Worm (Caenorhabditis elegans) whole organism, young adult: Measurements from ENCODE around the gene trh-1.
A peak's percentile ranks its signal among the peaks of the same experiment; 100 is the strongest.

Experiments used
- B0261.1 ChIP-seq: sonication (generic microtip); optimal IDR thresholded peaks from 2 replicates; lab custom pipeline; 2016; ENCODE audit warnings: mild to moderate bottlenecking, missing genetic modification characterization, moderate library complexity, missing compliant biosample characterization
- B0336.3 ChIP-seq: fragments of 200-800 bp; sonication (Bioruptor generic); IDR thresholded peaks from 2 replicates; pipeline ENCODE4 v1.3.6; 2022; ENCODE audit warnings: missing genetic modification characterization, missing compliant biosample characterization
- C06A6.2 ChIP-seq: fragments of 200-800 bp; sonication (Bioruptor generic); conservative IDR thresholded peaks from 2 replicates; pipeline ENCODE4 v1.3.6; 2022; ENCODE audit warnings: missing genetic modification characterization, missing compliant biosample characterization
- F33H1.4 ChIP-seq: fragments of 200-800 bp; sonication (Bioruptor generic); IDR thresholded peaks from 2 replicates; pipeline ENCODE4 v1.3.6; 2022; ENCODE audit warnings: missing genetic modification reagents, missing genetic modification characterization, missing compliant biosample characterization
- F49E8.2 ChIP-seq: sonication (generic microtip); optimal IDR thresholded peaks from 3 replicates; lab custom pipeline; 2017; ENCODE audit warnings: missing genetic modification characterization, mild to moderate bottlenecking, missing compliant biosample characterization, antibody characterized with exemption, moderate library complexity; ENCODE audit not compliant: insufficient read depth
- F55B11.4 ChIP-seq: sonication (generic microtip); optimal IDR thresholded peaks from 2 replicates; lab custom pipeline; 2016; ENCODE audit warnings: missing compliant biosample characterization, missing genetic modification characterization, borderline replicate concordance; ENCODE audit not compliant: insufficient read depth
- T07F8.4 ChIP-seq: sonication (generic microtip); optimal IDR thresholded peaks from 2 replicates; lab custom pipeline; 2016; ENCODE audit warnings: mild to moderate bottlenecking, missing genetic modification characterization, moderate library complexity, missing compliant biosample characterization
- Y53F4B.3 ChIP-seq: fragments of 200-800 bp; sonication (Bioruptor generic); IDR thresholded peaks from 2 replicates; pipeline ENCODE4 v1.3.6; 2022; ENCODE audit warnings: missing genetic modification reagents, missing genetic modification characterization, missing compliant biosample characterization
- Y67H2A.10 ChIP-seq: fragments of 200-800 bp; sonication (Bioruptor generic); conservative IDR thresholded peaks from 2 replicates; pipeline ENCODE4 v1.3.6; 2022; ENCODE audit warnings: missing genetic modification reagents, missing genetic modification characterization, missing compliant biosample characterization
- Y79H2A.3 ChIP-seq: fragments of 200-800 bp; sonication (Bioruptor generic); conservative IDR thresholded peaks from 2 replicates; pipeline ENCODE4 v1.3.6; 2022; ENCODE audit warnings: missing genetic modification reagents, missing genetic modification characterization, missing compliant biosample characterization
- akir-1 ChIP-seq: fragments of 200-800 bp; sonication (Bioruptor generic); optimal IDR thresholded peaks from 2 replicates; lab custom pipeline; 2018; ENCODE audit warnings: mild to moderate bottlenecking, missing genetic modification characterization, moderate library complexity, missing compliant biosample characterization
- athp-1 ChIP-seq: sonication (generic microtip); optimal IDR thresholded peaks from 2 replicates; lab custom pipeline; 2017; ENCODE audit warnings: mild to moderate bottlenecking, missing genetic modification characterization, missing compliant biosample characterization
- bed-2 ChIP-seq: fragments of 200-800 bp; sonication (Bioruptor generic); IDR thresholded peaks from 2 replicates; pipeline ENCODE4 v1.3.6; 2022; ENCODE audit warnings: missing genetic modification reagents, missing genetic modification characterization, missing compliant biosample characterization
- cebp-1 ChIP-seq, 2 experiments: fragments of 200-800 bp in 1 of 2; sonication (Bioruptor generic) in 1 of 2; sonication (generic microtip) in 1 of 2; IDR thresholded peaks in 1 of 2; optimal IDR thresholded peaks in 1 of 2; 2 replicates each; pipeline versions ENCODE4 v1.3.6 to Lab custom; 2017 to 2022; ENCODE audit warnings: missing compliant biosample characterization in 2 of 2, missing genetic modification characterization in 2 of 2, mild to moderate bottlenecking in 1 of 2, missing genetic modification reagents in 1 of 2, moderate library complexity in 1 of 2
- cebp-2 ChIP-seq: fragments of 200-800 bp; sonication (Bioruptor generic); IDR thresholded peaks from 2 replicates; pipeline ENCODE4 v1.3.6; 2022; ENCODE audit warnings: missing genetic modification characterization, missing compliant biosample characterization
- ceh-58 ChIP-seq: fragments of 200-800 bp; sonication (Bioruptor generic); IDR thresholded peaks from 2 replicates; pipeline ENCODE4 v1.3.6; 2022; ENCODE audit warnings: missing genetic modification characterization, missing compliant biosample characterization
- ceh-91 ChIP-seq: fragments of 200-800 bp; sonication (Bioruptor generic); IDR thresholded peaks from 2 replicates; pipeline ENCODE4 v1.3.6; 2022; ENCODE audit warnings: missing genetic modification reagents, missing genetic modification characterization, missing compliant biosample characterization
- die-1 ChIP-seq: sonication (generic microtip); optimal IDR thresholded peaks from 2 replicates; lab custom pipeline; 2016; ENCODE audit warnings: missing genotype, mild to moderate bottlenecking, missing genetic modification characterization, missing compliant biosample characterization
- dpl-1 ChIP-seq: fragments of 150-350 bp; optimal IDR thresholded peaks from 2 replicates; lab custom pipeline; 2014; ENCODE audit warnings: missing biosample characterization, missing genetic modification reagents, missing genetic modification characterization
- egrh-3 ChIP-seq: fragments of 200-800 bp; sonication (Bioruptor generic); IDR thresholded peaks from 2 replicates; pipeline ENCODE4 v1.3.6; 2022; ENCODE audit warnings: missing genetic modification reagents, missing genetic modification characterization, missing compliant biosample characterization
- ekl-4 ChIP-seq: fragments of 200-800 bp; sonication (Bioruptor generic); IDR thresholded peaks from 2 replicates; pipeline ENCODE4 v1.3.6; 2022; ENCODE audit warnings: missing genetic modification reagents, missing genetic modification characterization, missing compliant biosample characterization
- ets-4 ChIP-seq: fragments of 200-800 bp; sonication (Bioruptor generic); optimal IDR thresholded peaks from 2 replicates; lab custom pipeline; 2018; ENCODE audit warnings: mild to moderate bottlenecking, missing genetic modification characterization, missing compliant biosample characterization
- fkh-3 ChIP-seq: sonication (generic microtip); optimal IDR thresholded peaks from 2 replicates; lab custom pipeline; 2016; ENCODE audit warnings: mild to moderate bottlenecking, missing genetic modification characterization, missing compliant biosample characterization
- hmg-1.2 ChIP-seq: fragments of 200-800 bp; sonication (Bioruptor generic); IDR thresholded peaks from 2 replicates; pipeline ENCODE4 v1.3.6; 2022; ENCODE audit warnings: missing genetic modification reagents, missing genetic modification characterization, missing compliant biosample characterization
- hrde-1 ChIP-seq: sonication (generic microtip); optimal IDR thresholded peaks from 2 replicates; lab custom pipeline; 2016; ENCODE audit warnings: missing genetic modification characterization, mild to moderate bottlenecking, missing compliant biosample characterization, moderate library complexity, missing genotype, missing genetic modification reagents, borderline replicate concordance
- hsf-1 ChIP-seq: fragments of 200-800 bp; sonication (Bioruptor generic); IDR thresholded peaks from 2 replicates; pipeline ENCODE4 v1.3.6; 2022; ENCODE audit warnings: missing genetic modification reagents, missing genetic modification characterization, missing compliant biosample characterization
- lag-1 ChIP-seq: fragments of 200-800 bp; sonication (Bioruptor generic); IDR thresholded peaks from 2 replicates; pipeline ENCODE4 v1.3.6; 2022; ENCODE audit warnings: missing genetic modification reagents, missing genetic modification characterization, missing compliant biosample characterization
- let-526 ChIP-seq: fragments of 200-800 bp; sonication (Bioruptor generic); IDR thresholded peaks from 2 replicates; pipeline ENCODE4 v1.3.6; 2022; ENCODE audit warnings: missing genetic modification reagents, missing genetic modification characterization, missing compliant biosample characterization
- lin-26 ChIP-seq: fragments of 200-800 bp; sonication (Bioruptor generic); IDR thresholded peaks from 2 replicates; pipeline ENCODE4 v1.3.6; 2022; ENCODE audit warnings: missing genetic modification reagents, missing genetic modification characterization, missing compliant biosample characterization
- lin-40 ChIP-seq: sonication (generic microtip); optimal IDR thresholded peaks from 2 replicates; lab custom pipeline; 2016; ENCODE audit warnings: missing genetic modification characterization, mild to moderate bottlenecking, missing compliant biosample characterization, missing genotype, missing genetic modification reagents
- lir-1 ChIP-seq: fragments of 200-800 bp; sonication (Bioruptor generic); conservative IDR thresholded peaks from 2 replicates; pipeline ENCODE4 v1.3.6; 2022; ENCODE audit warnings: missing genetic modification reagents, missing genetic modification characterization, missing compliant biosample characterization
- madf-3 ChIP-seq: fragments of 200-800 bp; sonication (Bioruptor generic); IDR thresholded peaks from 2 replicates; pipeline ENCODE4 v1.3.6; 2022; ENCODE audit warnings: missing genetic modification reagents, missing genetic modification characterization, missing compliant biosample characterization
- mcd-1 ChIP-seq: fragments of 200-800 bp; sonication (Bioruptor generic); IDR thresholded peaks from 2 replicates; pipeline ENCODE4 v1.3.6; 2022; ENCODE audit warnings: missing genetic modification reagents, missing genetic modification characterization, missing compliant biosample characterization
- nfya-2 ChIP-seq: fragments of 200-800 bp; sonication (Bioruptor generic); IDR thresholded peaks from 2 replicates; pipeline ENCODE4 v1.3.6; 2022; ENCODE audit warnings: missing genetic modification reagents, missing genetic modification characterization, missing compliant biosample characterization
- nhr-80 ChIP-seq: sonication (generic microtip); optimal IDR thresholded peaks from 2 replicates; lab custom pipeline; 2016; ENCODE audit warnings: missing genetic modification characterization, missing compliant biosample characterization
- rcor-1 ChIP-seq: fragments of 200-800 bp; sonication (Bioruptor generic); IDR thresholded peaks from 2 replicates; pipeline ENCODE4 v1.3.6; 2022; ENCODE audit warnings: missing genetic modification reagents, missing genetic modification characterization, missing compliant biosample characterization
- snpc-3.4 ChIP-seq: sonication (generic microtip); optimal IDR thresholded peaks from 2 replicates; lab custom pipeline; 2017; ENCODE audit warnings: missing genetic modification characterization, mild to moderate bottlenecking, missing compliant biosample characterization, antibody characterized with exemption, moderate library complexity, missing genotype, missing genetic modification reagents
- snpc-4 ChIP-seq, 5 experiments: fragments of 150-350 bp in 1 of 5; sonication (generic microtip) in 4 of 5; optimal IDR thresholded peaks; 2 replicates each; lab custom pipeline; 2014 to 2018; ENCODE audit warnings: missing genetic modification characterization in 5 of 5, missing biosample characterization in 3 of 5, antibody characterized with exemption in 2 of 5, mild to moderate bottlenecking in 2 of 5, missing compliant biosample characterization in 2 of 5, missing genotype in 2 of 5, moderate library complexity in 2 of 5, missing genetic modification reagents in 1 of 5
- tbp1 ChIP-seq: fragments of 200-800 bp; sonication (Bioruptor generic); optimal IDR thresholded peaks from 2 replicates; lab custom pipeline; 2018; ENCODE audit warnings: mild to moderate bottlenecking, missing genetic modification characterization, missing compliant biosample characterization
- unc-62 ChIP-seq: fragments of 150-350 bp; optimal IDR thresholded peaks from 2 replicates; lab custom pipeline; 2014; ENCODE audit warnings: missing biosample characterization, missing genetic modification reagents, missing genetic modification characterization
- xnd-1 ChIP-seq: sonication (generic microtip); optimal IDR thresholded peaks from 2 replicates; lab custom pipeline; 2016; ENCODE audit warnings: missing genotype, missing genetic modification reagents, missing genetic modification characterization, missing compliant biosample characterization
- ztf-28 ChIP-seq: fragments of 200-800 bp; sonication (Bioruptor generic); IDR thresholded peaks from 2 replicates; pipeline ENCODE4 v1.3.6; 2022; ENCODE audit warnings: missing genetic modification reagents, missing genetic modification characterization, missing compliant biosample characterization

trh-1 gene

DNA sequence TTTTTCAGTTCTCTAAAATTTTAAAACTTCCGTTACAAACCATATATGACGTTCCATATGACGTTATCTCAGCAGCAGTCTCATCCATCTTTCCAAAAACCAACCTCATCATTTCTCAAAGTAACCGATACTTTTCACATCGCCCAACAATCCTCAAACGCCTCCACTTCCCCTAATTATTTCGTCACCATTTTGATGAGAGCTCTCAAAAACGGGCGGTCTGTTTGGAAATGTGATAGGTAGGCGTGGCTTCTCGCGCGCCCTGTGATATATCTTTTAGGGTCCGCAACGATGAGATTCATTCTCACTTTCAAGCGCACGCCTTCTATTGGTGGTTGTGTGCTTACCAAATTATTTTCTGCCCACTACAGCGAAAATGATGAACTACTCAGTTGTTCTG, at the start of gene trh-1:
Gene trh-1, plus strand, starts transcription at position 301 of the 400 bp plus-strand sequence.
- TF ChIP-seq ztf-28 (GFP tag; lab: Robert Waterston, UW) (no peak), nfya-2 (GFP tag; lab: Robert Waterston, UW) (no peak), egrh-3 (GFP tag; lab: Robert Waterston, UW) (no peak), rcor-1 (GFP tag; lab: Robert Waterston, UW) (no peak), ceh-91 (GFP tag; lab: Robert Waterston, UW) (no peak), hmg-1.2 (GFP tag; lab: Robert Waterston, UW) (no peak), die-1 (tag; lab: Kevin White, UChicago) (no peak), F49E8.2 (no peak), xnd-1 (tag; lab: Kevin White, UChicago) (no peak), madf-3 (GFP tag; lab: Robert Waterston, UW) (no peak), ceh-58 (no peak)

- TF ChIP-seq Y53F4B.3 (no peak), let-526 (GFP tag; lab: Robert Waterston, UW) (no peak), unc-62 (GFP tag; lab: Kevin White, UChicago) (no peak), nhr-80 (tag; lab: Kevin White, UChicago) (peak; percentile 56), hsf-1 (GFP tag; lab: Robert Waterston, UW) (no peak), akir-1 (GFP tag; lab: Kevin White, UChicago) (no peak)
- TF ChIP-seq, all 124 proteins: peak for 1
Measured at ce11 chrIV:17320445-17320844, 47.9 kb upstream of the trh-1 start, which contains the start of gene C49C3.4. Gene C49C3.4 (plus strand): TSS chrIV:17320795.

ce11 chrIV:17328834-17329233, 39.6 kb upstream of the trh-1 start, which contains the start of gene ceh-88:
Gene ceh-88 (plus strand): TSS chrIV:17329188.
- TF ChIP-seq fkh-3 (tag; lab: Kevin White, UChicago) (no peak), lin-26 (no peak), ets-4 (GFP tag; lab: Kevin White, UChicago) (no peak), ztf-28 (GFP tag; lab: Robert Waterston, UW) (no peak), hmg-1.2 (GFP tag; lab: Robert Waterston, UW) (peak; percentile 53; the same call in 1 of the 2 replicates), dpl-1 (GFP tag; lab: Kevin White, UChicago) (no peak)

- TF ChIP-seq tbp1 (no peak), snpc-4 (GFP tag; optimal IDR thresholded peaks at IDR 0.05; lab: Kevin White, UChicago) (peak; percentile 51), snpc-4 (tag; optimal IDR thresholded peaks at IDR 0.05; lab: Kevin White, UChicago) (peak in 2 of 4 experiments; percentile 27 to 67), lag-1 (no peak), F33H1.4 (GFP tag; lab: Robert Waterston, UW) (no peak), B0336.3 (GFP tag; lab: Robert Waterston, UW) (no peak), C06A6.2 (no peak), cebp-2 (GFP tag; lab: Robert Waterston, UW) (no peak), athp-1 (tag; lab: Kevin White, UChicago) (no peak), hmg-1.2 (GFP tag; lab: Robert Waterston, UW) (peak; percentile 95), Y79H2A.3 (GFP tag; lab: Robert Waterston, UW) (no peak), lin-40 (tag; lab: Kevin White, UChicago) (no peak), let-526 (GFP tag; lab: Robert Waterston, UW) (no peak), B0261.1 (tag; lab: Kevin White, UChicago) (no peak), F55B11.4 (no peak), fkh-3 (tag; lab: Kevin White, UChicago) (no peak), cebp-1 (GFP tag; IDR thresholded peaks at IDR 0.05; lab: Robert Waterston, UW) (no peak), cebp-1 (tag; optimal IDR thresholded peaks at IDR 0.05; lab: Kevin White, UChicago) (no peak), snpc-3.4 (tag; lab: Kevin White, UChicago) (no peak), lir-1 (no peak), T07F8.4 (tag; lab: Kevin White, UChicago) (no peak), ekl-4 (GFP tag; lab: Robert Waterston, UW) (no peak), mcd-1 (GFP tag; lab: Robert Waterston, UW) (peak; percentile 70), Y67H2A.10 (GFP tag; lab: Robert Waterston, UW) (no peak), hrde-1 (tag; lab: Kevin White, UChicago) (no peak), bed-2 (GFP tag; lab: Robert Waterston, UW) (no peak)
Measured at ce11 chrIV:17331100-17331577, 37.3 kb upstream of the trh-1 start, which contains the start of gene C49C3.6. Gene C49C3.6 (plus strand): TSS chrIV:17331527.
